Worm (Caenorhabditis elegans): ENCODE measurements around the gene F36G3.1.

- TF ChIP-seq pha-4 (GFP tag; IDR thresholded peaks at IDR 0.05) (no peak), pha-4 (tag; optimal IDR thresholded peaks at IDR 0.05) (no peak), snpc-1.2 (GFP tag; IDR thresholded peaks at IDR 0.05) (no peak), ces-1 (GFP tag; optimal IDR thresholded peaks at IDR 0.05) (no peak), nhr-10 (tag; optimal IDR thresholded peaks at IDR 0.05) (no peak)
Measured at ce11 chrX:9761266-9761665, 27.7 kb downstream of the F36G3.1 start, which contains the start of gene T09B9.3.

All from whole organism, L4 larva.